Fruit fly (Drosophila melanogaster): ENCODE data around the gene Csas.

Csas gene

DNA sequence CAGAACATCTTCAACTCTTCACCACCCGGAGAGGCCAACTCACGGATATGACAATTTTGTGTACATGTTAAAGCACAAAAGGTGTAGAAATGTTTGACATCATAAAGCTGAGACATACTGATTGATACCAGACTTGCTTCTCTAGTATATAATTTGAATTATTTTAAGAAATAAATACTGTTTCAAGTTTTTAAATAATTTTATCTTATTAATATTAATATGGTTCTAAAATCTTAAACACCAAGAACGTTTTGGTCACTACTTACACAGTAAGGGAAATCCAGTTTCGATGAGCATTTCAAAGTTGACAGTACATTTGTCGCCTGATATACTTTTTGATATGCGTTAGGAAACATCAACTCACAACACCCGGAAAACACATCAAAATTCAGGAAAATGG lies 3.0 kb downstream of the Csas start, which contains the start of the genes hale and schuy:
Gene hale, minus strand, starts transcription at position 101 of the 400 bp plus-strand sequence.
Gene schuy, plus strand, starts transcription at position 326 of the 400 bp plus-strand sequence.
- no peak for TF ChIP-seq noc (tag; optimal IDR thresholded peaks at IDR 0.05)

dm6 chr3L:19981385-19981784 lies 7.4 kb downstream of the Csas start, which contains the start of gene CG17732:
Gene CG17732, plus strand, starts transcription at chr3L:19981685.
- no peak for TF ChIP-seq noc (tag; optimal IDR thresholded peaks at IDR 0.05)

- no peak for TF ChIP-seq noc (tag; optimal IDR thresholded peaks at IDR 0.05)
Measured at dm6 chr3L:19979592-19979991, 9.2 kb downstream of the Csas start, which contains the start of gene CG14182. Gene CG14182, minus strand, starts transcription at chr3L:19979812.

DNA sequence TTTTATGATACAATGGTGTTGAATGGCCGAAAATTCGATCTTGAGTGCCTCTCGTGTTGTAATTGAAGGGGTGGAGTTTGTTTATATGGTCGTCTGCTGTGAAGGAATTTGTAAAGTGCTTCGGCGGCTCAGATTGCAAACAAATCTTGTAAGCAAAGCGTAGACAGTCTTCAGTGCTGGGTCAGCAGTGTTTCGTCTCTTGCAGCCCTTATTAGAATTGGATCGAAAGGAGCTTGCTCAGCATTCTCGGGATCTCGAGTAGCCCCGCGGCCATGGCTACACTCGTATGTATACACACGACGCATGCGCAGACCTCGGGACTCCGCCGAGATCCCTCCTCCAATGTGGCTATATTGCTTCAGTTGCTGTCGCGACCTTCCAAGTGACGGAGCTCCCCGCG lies 10.7 kb downstream of the Csas start:
- no peak for TF ChIP-seq noc (tag; optimal IDR thresholded peaks at IDR 0.05)

DNA sequence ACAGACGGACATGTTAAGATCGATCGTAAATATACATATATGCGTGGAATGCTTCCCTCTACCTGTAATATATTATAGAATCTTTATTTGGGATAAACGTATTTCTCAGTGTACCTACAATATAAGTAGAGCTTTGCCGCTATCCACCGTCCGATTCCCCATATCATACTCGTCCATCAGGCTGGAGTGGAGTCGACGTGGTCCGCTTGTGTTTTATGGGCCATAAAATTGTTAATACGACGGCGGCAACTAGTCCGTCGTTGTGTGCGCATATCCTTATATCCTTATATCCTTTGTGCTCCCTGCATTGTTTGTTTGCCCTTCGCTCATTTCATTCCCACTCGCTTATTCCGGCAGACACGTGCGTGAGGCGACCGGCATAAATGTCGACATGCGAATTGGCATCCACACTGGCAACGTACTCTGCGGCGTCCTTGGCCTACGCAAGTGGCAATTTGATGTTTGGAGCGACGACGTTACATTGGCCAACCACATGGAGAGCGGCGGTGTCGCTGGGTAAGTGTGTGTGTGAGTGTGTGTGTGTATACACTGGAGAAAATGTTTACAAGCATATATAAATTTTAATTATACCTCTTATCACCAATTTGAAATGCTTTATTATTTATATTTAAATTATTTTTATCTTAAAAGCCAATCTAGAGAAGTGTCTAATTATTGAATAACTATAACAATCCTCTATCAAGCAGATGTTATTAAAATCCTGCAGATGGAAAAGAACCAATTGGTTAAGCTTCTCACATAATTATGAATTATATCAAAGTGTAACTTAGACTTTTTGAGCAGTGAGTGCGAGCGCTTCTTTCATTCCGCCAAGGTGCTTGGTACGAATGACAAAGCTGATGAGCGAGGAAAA lies 19.8 kb downstream of the Csas start:
- no peak for TF ChIP-seq noc (tag; optimal IDR thresholded peaks at IDR 0.05)

DNA sequence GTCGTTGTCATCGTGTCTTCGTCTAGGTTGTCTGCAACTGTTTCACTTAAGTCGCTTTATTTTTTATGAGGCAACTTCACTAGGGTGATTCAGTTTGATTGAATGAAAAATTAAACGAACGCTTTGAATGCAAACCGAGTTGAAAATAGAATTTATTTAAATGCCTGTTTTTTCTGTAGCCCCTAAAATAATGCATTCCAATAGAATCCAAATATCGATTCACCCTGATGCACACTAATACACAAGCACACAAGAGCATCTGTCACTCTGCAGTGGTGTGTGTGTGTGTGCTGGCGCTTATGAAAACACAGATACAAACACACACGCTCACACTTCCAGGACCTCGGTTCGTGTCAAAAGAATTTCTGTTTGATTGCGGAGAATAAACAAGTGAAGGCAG lies 27.0 kb downstream of the Csas start:
- no peak for TF ChIP-seq noc (tag; optimal IDR thresholded peaks at IDR 0.05)

- no peak for TF ChIP-seq noc (tag; optimal IDR thresholded peaks at IDR 0.05)
Measured at dm6 chr3L:19955699-19956098, 33.1 kb downstream of the Csas start, which contains the start of gene CG42263. Gene CG42263, minus strand, starts transcription at chr3L:19955799.

- no peak for TF ChIP-seq noc (tag; optimal IDR thresholded peaks at IDR 0.05)
Measured at dm6 chr3L:19954426-19954825, 34.4 kb downstream of the Csas start, which contains the start of gene CG42654. Gene CG42654, minus strand, starts transcription at chr3L:19954526.

- no peak for TF ChIP-seq noc (tag; optimal IDR thresholded peaks at IDR 0.05)
Measured at dm6 chr3L:19953612-19954011, 35.2 kb downstream of the Csas start, which contains the start of gene CG42655. Gene CG42655, minus strand, starts transcription at chr3L:19953712.

DNA sequence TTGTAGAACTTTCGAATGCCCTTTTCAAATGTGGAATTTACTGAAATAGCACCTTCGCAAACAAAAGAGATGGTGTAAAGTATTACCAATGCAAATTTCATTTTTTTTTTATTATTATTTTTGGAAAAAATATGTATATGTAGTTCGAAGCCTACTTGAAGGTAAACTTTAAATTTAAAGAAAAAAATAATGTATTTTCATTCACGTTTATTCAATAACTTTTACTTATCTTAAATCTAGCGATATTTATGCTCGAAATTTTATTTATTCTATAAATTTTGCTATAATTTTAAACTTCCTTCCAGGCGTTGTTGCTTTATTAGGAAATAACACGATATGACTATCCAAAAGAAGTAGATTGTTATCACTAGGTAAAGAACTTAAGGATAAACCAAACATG lies 36.1 kb downstream of the Csas start, which contains the start of gene CG33710:
Gene CG33710, minus strand, starts transcription at position 101 of the 400 bp plus-strand sequence.
- TF ChIP-seq noc (tag; optimal IDR thresholded peaks at IDR 0.05), result no peak

- TF ChIP-seq noc (tag; optimal IDR thresholded peaks at IDR 0.05), result no peak
Measured at dm6 chr3L:19951868-19952267, 36.9 kb downstream of the Csas start, which contains the start of gene CG34258. Gene CG34258, minus strand, starts transcription at chr3L:19951968.

dm6 chr3L:19951035-19951434 lies 37.8 kb downstream of the Csas start, which contains the start of gene CG32219:
Gene CG32219, minus strand, starts transcription at chr3L:19951135.
- no peak for TF ChIP-seq noc (tag; optimal IDR thresholded peaks at IDR 0.05)

DNA sequence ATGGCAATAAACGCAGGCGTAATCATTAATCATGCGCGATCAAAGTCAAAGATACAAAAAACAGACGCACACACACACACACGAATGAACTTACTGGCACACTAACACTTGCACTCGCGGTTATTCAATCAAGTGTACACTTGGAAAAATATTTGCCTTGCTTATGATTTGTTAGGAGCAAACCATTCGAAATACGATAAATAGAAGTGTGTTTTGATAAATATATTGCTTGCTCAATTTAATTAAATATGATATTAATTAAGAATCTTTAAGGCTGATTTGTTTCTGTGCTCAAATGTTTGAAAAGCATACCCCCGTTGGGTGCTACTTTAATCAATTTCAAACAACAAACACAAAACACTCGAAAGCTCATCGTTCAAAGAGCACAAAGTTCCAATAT lies 43.3 kb downstream of the Csas start:
- TF ChIP-seq noc (tag; optimal IDR thresholded peaks at IDR 0.05), result no peak

DNA sequence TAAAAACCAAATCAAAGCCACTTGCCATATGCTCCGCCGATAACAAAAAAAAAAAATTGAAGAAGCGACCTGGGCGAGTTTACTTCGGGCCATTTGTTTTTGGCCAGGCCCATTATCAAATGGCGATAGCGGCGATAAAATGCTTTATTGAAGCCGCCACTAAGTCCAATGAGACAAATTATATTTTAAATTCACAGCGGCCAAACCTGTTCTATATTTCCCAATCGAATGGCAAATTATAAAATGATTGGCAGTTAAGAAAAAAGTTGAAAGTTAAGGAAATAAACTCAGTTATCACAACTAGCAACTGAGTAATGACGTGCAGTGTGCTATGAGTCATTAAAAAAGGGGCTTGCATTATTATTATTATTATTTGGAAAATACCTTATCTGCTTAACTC lies 47.6 kb downstream of the Csas start:
- peak; percentile 37 for TF ChIP-seq noc (tag; optimal IDR thresholded peaks at IDR 0.05)

DNA sequence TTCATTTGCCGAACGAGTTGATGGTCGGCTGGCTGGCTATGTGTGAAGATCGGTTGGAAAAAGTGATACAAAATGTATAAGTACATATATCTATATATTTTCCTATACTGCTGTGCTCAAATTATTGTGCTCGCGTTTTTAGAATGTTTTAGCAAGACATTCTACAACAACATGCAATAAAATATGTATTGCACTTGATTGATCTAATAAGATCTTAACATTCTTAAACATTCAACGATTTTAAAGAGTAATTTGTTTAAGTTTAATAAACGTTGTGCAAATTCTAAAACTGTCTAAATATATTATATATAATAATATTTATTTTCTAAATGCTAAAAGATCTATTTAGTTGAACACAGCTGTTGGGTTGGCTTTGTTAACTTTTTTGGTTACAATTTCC lies 48.4 kb downstream of the Csas start:
- TF ChIP-seq noc (tag; optimal IDR thresholded peaks at IDR 0.05), result no peak

dm6 chr3L:19939024-19939423 lies 49.8 kb downstream of the Csas start, which contains the start of gene Ac76E:
Gene Ac76E, plus strand, starts transcription at chr3L:19939287.
- peak; percentile 20 for TF ChIP-seq noc (tag; optimal IDR thresholded peaks at IDR 0.05)
